Fruit fly (Drosophila melanogaster) whole organism, embryonic: ENCODE results near the gene CG9150.
A peak's percentile ranks its signal among the peaks of the same experiment; 100 is the strongest.

Source experiments
- B-H1 ChIP-seq: fragments of 200-800 bp; sonication (Bioruptor generic); IDR thresholded peaks from 3 replicates; pipeline ENCODE4 v1.3.6; 2022; ENCODE audit warnings: missing biosample characterization, missing genetic modification characterization
- CG12104 ChIP-seq: fragments of 200-800 bp; sonication (Bioruptor generic); optimal IDR thresholded peaks from 3 replicates; lab custom pipeline; 2016; ENCODE audit warnings: missing biosample characterization, missing genetic modification characterization
- CG13424 ChIP-seq: fragments of 200-800 bp; sonication (Bioruptor generic); optimal IDR thresholded peaks from 2 replicates; lab custom pipeline; 2019; ENCODE audit warnings: missing biosample characterization, mild to moderate bottlenecking, missing genetic modification characterization, moderate library complexity
- CG14441 ChIP-seq: fragments of 200-800 bp; sonication (Bioruptor generic); IDR thresholded peaks from 2 replicates; pipeline ENCODE4 v1.3.6; 2022; ENCODE audit warnings: missing biosample characterization, missing genetic modification characterization
- CG15011 ChIP-seq: fragments of 200-800 bp; sonication (Bioruptor generic); optimal IDR thresholded peaks from 3 replicates; lab custom pipeline; 2018; ENCODE audit warnings: missing biosample characterization, mild to moderate bottlenecking, missing genetic modification characterization
- CG15601 ChIP-seq: fragments of 200-800 bp; sonication (Bioruptor generic); optimal IDR thresholded peaks from 3 replicates; lab custom pipeline; 2019; ENCODE audit warnings: missing biosample characterization, mild to moderate bottlenecking, missing genetic modification characterization, moderate library complexity
- CG1647 ChIP-seq: fragments of 200-800 bp; sonication (Bioruptor generic); optimal IDR thresholded peaks from 3 replicates; lab custom pipeline; 2016; ENCODE audit warnings: missing biosample characterization, missing genetic modification characterization
- CG17385 ChIP-seq: fragments of 200-800 bp; sonication (Bioruptor generic); optimal IDR thresholded peaks from 3 replicates; lab custom pipeline; 2018; ENCODE audit warnings: missing biosample characterization, mild to moderate bottlenecking, missing genetic modification characterization
- CG18262 ChIP-seq: fragments of 200-800 bp; optimal IDR thresholded peaks from 3 replicates; lab custom pipeline; 2019; ENCODE audit warnings: missing biosample characterization, mild to moderate bottlenecking, missing genetic modification characterization, moderate library complexity
- CG18764 ChIP-seq: fragments of 200-800 bp; sonication (Bioruptor generic); optimal IDR thresholded peaks from 3 replicates; lab custom pipeline; 2016; ENCODE audit warnings: missing biosample characterization, missing genetic modification characterization
- CG2875 ChIP-seq: fragments of 200-800 bp; sonication (Bioruptor generic); optimal IDR thresholded peaks from 2 replicates; lab custom pipeline; 2017; ENCODE audit warnings: missing biosample characterization, mild to moderate bottlenecking, missing genetic modification characterization, missing genetic modification reagents
- CG2889 ChIP-seq: fragments of 200-800 bp; sonication (Bioruptor generic); IDR thresholded peaks from 3 replicates; pipeline ENCODE4 v1.3.6; 2022; ENCODE audit warnings: missing biosample characterization, missing genetic modification characterization
- CG3065 ChIP-seq: fragments of 200-800 bp; sonication (Bioruptor generic); optimal IDR thresholded peaks from 2 replicates; lab custom pipeline; 2016; ENCODE audit warnings: missing biosample characterization, missing genetic modification characterization
- CG3726 ChIP-seq: fragments of 200-800 bp; sonication (Bioruptor generic); IDR thresholded peaks from 3 replicates; pipeline ENCODE4, ENCODE4 v1.3.6; 2022; ENCODE audit warnings: missing biosample characterization, missing genetic modification characterization
- CG3838 ChIP-seq: fragments of 200-800 bp; sonication (Bioruptor generic); optimal IDR thresholded peaks from 3 replicates; lab custom pipeline; 2016; ENCODE audit warnings: missing biosample characterization, missing genetic modification characterization
- CG42726 ChIP-seq: fragments of 200-800 bp; sonication (Bioruptor generic); IDR thresholded peaks from 2 replicates; pipeline ENCODE4 v1.3.6; 2022; ENCODE audit warnings: missing biosample characterization, missing genetic modification characterization; ENCODE audit not compliant: partially characterized antibody
- CG4282 ChIP-seq: fragments of 200-800 bp; sonication (Bioruptor generic); optimal IDR thresholded peaks from 2 replicates; lab custom pipeline; 2016; ENCODE audit warnings: missing biosample characterization, missing genetic modification characterization
- CG43689 ChIP-seq: fragments of 200-800 bp; sonication (Bioruptor generic); IDR thresholded peaks from 2 replicates; pipeline ENCODE4 v1.3.6; 2022; ENCODE audit warnings: missing biosample characterization, missing genetic modification characterization
- CG4424 ChIP-seq: fragments of 200-800 bp; sonication (Bioruptor generic); optimal IDR thresholded peaks from 3 replicates; lab custom pipeline; 2016; ENCODE audit warnings: missing biosample characterization, missing genetic modification characterization
- CG6654 ChIP-seq: fragments of 200-800 bp; sonication (Bioruptor generic); optimal IDR thresholded peaks from 2 replicates; lab custom pipeline; 2017; ENCODE audit warnings: missing biosample characterization, mild to moderate bottlenecking, missing genetic modification characterization
- CG7271 ChIP-seq: fragments of 200-800 bp; sonication (Bioruptor generic); optimal IDR thresholded peaks from 2 replicates; lab custom pipeline; 2018; ENCODE audit warnings: missing biosample characterization, mild to moderate bottlenecking, missing genetic modification characterization, moderate library complexity
- CG7786 ChIP-seq: fragments of 200-800 bp; sonication (Bioruptor generic); optimal IDR thresholded peaks from 2 replicates; lab custom pipeline; 2016; ENCODE audit warnings: missing biosample characterization, missing genetic modification characterization
- CG8944 ChIP-seq: fragments of 200-800 bp; sonication (Bioruptor generic); optimal IDR thresholded peaks from 3 replicates; lab custom pipeline; 2016; ENCODE audit warnings: missing biosample characterization, missing genetic modification characterization
- CG9797 ChIP-seq: fragments of 200-800 bp; sonication (Bioruptor generic); optimal IDR thresholded peaks from 3 replicates; lab custom pipeline; 2018; ENCODE audit warnings: missing biosample characterization, mild to moderate bottlenecking, missing genetic modification characterization
- D19A ChIP-seq: fragments of 200-800 bp; optimal IDR thresholded peaks from 3 replicates; lab custom pipeline; 2019; ENCODE audit warnings: missing biosample characterization, mild to moderate bottlenecking, missing genetic modification characterization, moderate library complexity
- D19B ChIP-seq: fragments of 200-800 bp; sonication (Bioruptor generic); optimal IDR thresholded peaks from 2 replicates; lab custom pipeline; 2017; ENCODE audit warnings: missing biosample characterization, mild to moderate bottlenecking, missing genetic modification characterization
- Dip3 ChIP-seq: fragments of 200-800 bp; sonication (Bioruptor generic); optimal IDR thresholded peaks from 3 replicates; lab custom pipeline; 2016; ENCODE audit warnings: missing biosample characterization, missing genetic modification characterization
- Fer3 ChIP-seq: fragments of 200-800 bp; sonication (Bioruptor generic); optimal IDR thresholded peaks from 2 replicates; lab custom pipeline; 2018; ENCODE audit warnings: missing biosample characterization, mild to moderate bottlenecking, missing genetic modification characterization, moderate library complexity
- GATAe ChIP-seq: fragments of 200-800 bp; sonication (Bioruptor generic); conservative IDR thresholded peaks from 2 replicates; pipeline ENCODE4 v1.3.6; 2022; ENCODE audit warnings: missing biosample characterization, missing genetic modification characterization
- Jarid2 ChIP-seq: fragments of 200-800 bp; sonication (Bioruptor generic); optimal IDR thresholded peaks from 3 replicates; lab custom pipeline; 2017; ENCODE audit warnings: mild to moderate bottlenecking, missing biosample characterization, missing genetic modification reagents, missing genetic modification characterization
- MESR4 ChIP-seq: fragments of 200-800 bp; sonication (Bioruptor generic); optimal IDR thresholded peaks from 2 replicates; lab custom pipeline; 2018; ENCODE audit warnings: missing biosample characterization, mild to moderate bottlenecking, missing genetic modification characterization, moderate library complexity
- Optix ChIP-seq: fragments of 200-800 bp; sonication (Bioruptor generic); IDR thresholded peaks from 3 replicates; pipeline ENCODE4 v1.3.6; 2022; ENCODE audit warnings: missing biosample characterization, missing genetic modification characterization
- Side ChIP-seq: fragments of 200-800 bp; sonication (Bioruptor generic); optimal IDR thresholded peaks from 2 replicates; lab custom pipeline; 2016; ENCODE audit warnings: missing biosample characterization, missing genetic modification characterization
- Tbp ChIP-seq: fragments of >200 bp; optimal IDR thresholded peaks from 2 replicates; lab custom pipeline; 2018; ENCODE audit warnings: missing biosample characterization, missing genetic modification characterization
- Xbp1 ChIP-seq: fragments of 200-800 bp; sonication (Bioruptor generic); optimal IDR thresholded peaks from 3 replicates; lab custom pipeline; 2016; ENCODE audit warnings: missing biosample characterization, mild to moderate bottlenecking, missing genetic modification characterization
- ara ChIP-seq: fragments of 200-800 bp; sonication (Bioruptor generic); IDR thresholded peaks from 2 replicates; pipeline ENCODE4 v1.3.6; 2022; ENCODE audit warnings: missing biosample characterization, missing genetic modification characterization
- az2 ChIP-seq: fragments of 200-800 bp; sonication (Bioruptor generic); optimal IDR thresholded peaks from 3 replicates; lab custom pipeline; 2016; ENCODE audit warnings: missing biosample characterization, missing genetic modification characterization
- cad ChIP-seq: fragments of >200 bp; optimal IDR thresholded peaks from 2 replicates; lab custom pipeline; 2017; ENCODE audit warnings: missing biosample characterization, missing genetic modification characterization
- dmrt99B ChIP-seq: fragments of 200-800 bp; sonication (Bioruptor generic); optimal IDR thresholded peaks from 2 replicates; lab custom pipeline; 2018; ENCODE audit warnings: missing biosample characterization, mild to moderate bottlenecking, missing genetic modification characterization, moderate library complexity
- eve ChIP-seq, 2 experiments: fragments of >200 bp; optimal IDR thresholded peaks; 2 replicates each; lab custom pipeline; 2017; ENCODE audit warnings: missing biosample characterization in 2 of 2, missing genetic modification characterization in 2 of 2
- gro ChIP-seq: fragments of 200-800 bp; sonication (Bioruptor generic); optimal IDR thresholded peaks from 2 replicates; lab custom pipeline; 2016; ENCODE audit warnings: missing biosample characterization, missing genetic modification characterization
- jumu ChIP-seq: fragments of 200-800 bp; sonication (Bioruptor generic); optimal IDR thresholded peaks from 3 replicates; lab custom pipeline; 2016; ENCODE audit warnings: missing biosample characterization, missing genetic modification characterization
- ken ChIP-seq: fragments of 200-800 bp; sonication (Bioruptor generic); IDR thresholded peaks from 3 replicates; pipeline ENCODE4 v1.3.6; 2022; ENCODE audit warnings: missing biosample characterization, missing genetic modification characterization
- lilli ChIP-seq: fragments of 200-800 bp; sonication (Bioruptor generic); optimal IDR thresholded peaks from 3 replicates; lab custom pipeline; 2016; ENCODE audit warnings: missing biosample characterization, missing genetic modification characterization
- org-1 ChIP-seq: fragments of 200-800 bp; sonication (Bioruptor generic); optimal IDR thresholded peaks from 2 replicates; lab custom pipeline; 2017; ENCODE audit warnings: missing biosample characterization, missing genetic modification characterization
- otp ChIP-seq: fragments of 200-800 bp; sonication (Bioruptor generic); IDR thresholded peaks from 3 replicates; pipeline ENCODE4, ENCODE4 v1.3.6; 2022; ENCODE audit warnings: missing biosample characterization, missing genetic modification characterization
- pho ChIP-seq: fragments of 200-800 bp; sonication (Bioruptor generic); optimal IDR thresholded peaks from 2 replicates; lab custom pipeline; 2016; ENCODE audit warnings: missing biosample characterization, missing genetic modification characterization
- seq ChIP-seq: fragments of 200-800 bp; sonication (Bioruptor generic); IDR thresholded peaks from 2 replicates; pipeline ENCODE4 v1.3.6; 2022; ENCODE audit warnings: missing biosample characterization, missing genetic modification characterization
- tgo ChIP-seq: fragments of 200-800 bp; sonication (Bioruptor generic); IDR thresholded peaks from 3 replicates; pipeline ENCODE4 v1.3.6; 2022; ENCODE audit warnings: missing biosample characterization, missing genetic modification characterization
- yki ChIP-seq: fragments of >200 bp; optimal IDR thresholded peaks from 3 replicates; lab custom pipeline; 2018

Gene CG9150

dm6 chr2L:6088371-6089365 lies 20.3 kb upstream of the CG9150 start (continued):
- peak; percentile 62; the same call in 1 of the 2 replicates for TF ChIP-seq seq (GFP tag; lab: Robert Waterston, UW)
- TF ChIP-seq GATAe (GFP tag; lab: Robert Waterston, UW): peak; percentile 66; the same call in 1 of the 2 replicates
- no peak for TF ChIP-seq CG15011
- peak; percentile 46; the same call in 1 of the 3 replicates for TF ChIP-seq ken (GFP tag; lab: Robert Waterston, UW)
- peak; percentile 10 for TF ChIP-seq dmrt99B (tag; lab: Kevin White, UChicago)
- TF ChIP-seq CG17385 (GFP tag; lab: Kevin White, UChicago): peak; percentile 100
- TF ChIP-seq Tbp (GFP tag; lab: Kevin White, UChicago): no peak
- no peak for TF ChIP-seq CG8944
- TF ChIP-seq CG14441: no peak
- no peak for TF ChIP-seq CG3726
- TF ChIP-seq Fer3: no peak
- no peak for TF ChIP-seq eve (GFP tag; optimal IDR thresholded peaks at IDR 0.05; lab: Kevin White, UChicago)
- no peak for TF ChIP-seq CG7271 (tag; lab: Kevin White, UChicago)
- TF ChIP-seq jumu: no peak
- no peak for TF ChIP-seq Jarid2
- peak; percentile 38 for TF ChIP-seq lilli
- peak; percentile 44 for TF ChIP-seq org-1 (GFP tag; lab: Kevin White, UChicago)
- peak; percentile 8 for TF ChIP-seq pho
- no peak; the same call in 2 of the 3 replicates for TF ChIP-seq otp (GFP tag; lab: Robert Waterston, UW)
- TF ChIP-seq Side: peak; percentile 44
- TF ChIP-seq CG9797 (GFP tag; lab: Kevin White, UChicago): no peak
- TF ChIP-seq CG3065: peak; percentile 46
- peak; percentile 57 for TF ChIP-seq ara
- TF ChIP-seq B-H1 (GFP tag; lab: Robert Waterston, UW): no peak
- TF ChIP-seq D19A: no peak
- peak; percentile 34 for TF ChIP-seq CG4282 (GFP tag; lab: Kevin White, UChicago)
- TF ChIP-seq Xbp1 (GFP tag; lab: Kevin White, UChicago): no peak
- no peak for TF ChIP-seq CG12104 (GFP tag; lab: Kevin White, UChicago)
- no peak for TF ChIP-seq tgo (GFP tag; lab: Robert Waterston, UW)
- TF ChIP-seq CG4424: no peak
- TF ChIP-seq gro (GFP tag; lab: Kevin White, UChicago): peak; percentile 55
- TF ChIP-seq az2 (GFP tag; lab: Kevin White, UChicago): no peak
- no peak for TF ChIP-seq CG18764 (GFP tag; lab: Kevin White, UChicago)
- TF ChIP-seq D19B (GFP tag; lab: Kevin White, UChicago): no peak
- TF ChIP-seq CG2889 (GFP tag; lab: Robert Waterston, UW): no peak
- no peak for TF ChIP-seq MESR4
- TF ChIP-seq yki: no peak
- TF ChIP-seq CG7786: no peak
- TF ChIP-seq CG2875 (GFP tag; lab: Kevin White, UChicago): peak; percentile 1
- peak; percentile 100 for TF ChIP-seq CG42726 (GFP tag; lab: Robert Waterston, UW)
- TF ChIP-seq CG1647 (GFP tag; lab: Kevin White, UChicago): no peak
- TF ChIP-seq CG3838 (GFP tag; lab: Kevin White, UChicago): peak; percentile 61
- TF ChIP-seq CG15601 (tag; lab: Kevin White, UChicago): peak; percentile 36
- TF ChIP-seq cad (GFP tag; lab: Kevin White, UChicago): no peak
- TF ChIP-seq CG13424 (tag; lab: Kevin White, UChicago): no peak
- TF ChIP-seq CG18262 (tag; lab: Kevin White, UChicago): no peak
- TF ChIP-seq Dip3 (GFP tag; lab: Kevin White, UChicago): no peak
- no peak for TF ChIP-seq Optix (GFP tag; lab: Robert Waterston, UW)
- no peak for TF ChIP-seq CG6654 (GFP tag; lab: Kevin White, UChicago)
- no peak for TF ChIP-seq CG43689 (GFP tag; lab: Robert Waterston, UW)
